Worm (Caenorhabditis elegans) whole organism, late embryonic: ENCODE results near the gene C17B7.3.
"Not testable (repeated sequence)": the region's sequence is repeated elsewhere in the genome, so short reads cannot be mapped to it uniquely, and the experiment has no call there.

Experiments used
- C08G9.2 ChIP-seq: sonication (generic microtip); optimal IDR thresholded peaks from 2 replicates; lab custom pipeline; 2016; ENCODE audit warnings: mild to moderate bottlenecking, missing genetic modification characterization, moderate library complexity, missing compliant biosample characterization
- C38D4.7 ChIP-seq: fragments of 200-800 bp; sonication (Bioruptor generic); optimal IDR thresholded peaks from 2 replicates; lab custom pipeline; 2018; ENCODE audit warnings: mild to moderate bottlenecking, missing genetic modification characterization, moderate library complexity, missing compliant biosample characterization
- F13H6.1 ChIP-seq: sonication (generic microtip); optimal IDR thresholded peaks from 2 replicates; lab custom pipeline; 2016; ENCODE audit warnings: missing genetic modification characterization, missing compliant biosample characterization
- T23F11.4 ChIP-seq: fragments of 200-800 bp; sonication (Bioruptor generic); optimal IDR thresholded peaks from 2 replicates; lab custom pipeline; 2018; ENCODE audit warnings: mild to moderate bottlenecking, missing genetic modification characterization, missing compliant biosample characterization
- ahr-1 ChIP-seq: sonication (generic microtip); optimal IDR thresholded peaks from 2 replicates; lab custom pipeline; 2016; ENCODE audit warnings: missing genetic modification characterization, missing compliant biosample characterization
- ama-1 ChIP-seq: fragments of 150-350 bp; optimal IDR thresholded peaks from 2 replicates; lab custom pipeline; 2014
- ceh-2 ChIP-seq: sonication (generic microtip); optimal IDR thresholded peaks from 2 replicates; lab custom pipeline; 2016; ENCODE audit warnings: missing genotype, missing genetic modification characterization, missing compliant biosample characterization
- ceh-24 ChIP-seq: sonication (generic microtip); optimal IDR thresholded peaks from 2 replicates; lab custom pipeline; 2016; ENCODE audit warnings: mild to moderate bottlenecking, missing genetic modification characterization, missing compliant biosample characterization
- ceh-30 ChIP-seq: fragments of 150-350 bp; optimal IDR thresholded peaks from 2 replicates; lab custom pipeline; 2014; ENCODE audit warnings: missing biosample characterization, missing genetic modification characterization
- ceh-45 ChIP-seq: fragments of 200-800 bp; sonication (Bioruptor generic); IDR thresholded peaks from 2 replicates; pipeline ENCODE4 v1.3.6; 2022; ENCODE audit warnings: missing genetic modification reagents, missing genetic modification characterization, missing compliant biosample characterization
- ceh-48 ChIP-seq: sonication (generic microtip); optimal IDR thresholded peaks from 2 replicates; lab custom pipeline; 2016; ENCODE audit warnings: missing genetic modification characterization, inconsistent platforms, missing compliant biosample characterization
- ceh-6 ChIP-seq: fragments of 200-800 bp; sonication (Bioruptor generic); optimal IDR thresholded peaks from 2 replicates; lab custom pipeline; 2018; ENCODE audit warnings: mild to moderate bottlenecking, missing genetic modification characterization, missing compliant biosample characterization
- ceh-9 ChIP-seq: sonication (generic microtip); optimal IDR thresholded peaks from 2 replicates; lab custom pipeline; 2016; ENCODE audit warnings: mild to moderate bottlenecking, missing genetic modification characterization, inconsistent platforms, missing compliant biosample characterization
- dmd-4 ChIP-seq: sonication (generic microtip); optimal IDR thresholded peaks from 2 replicates; lab custom pipeline; 2016; ENCODE audit warnings: borderline replicate concordance, missing genetic modification characterization, missing compliant biosample characterization
- dve-1 ChIP-seq: sonication (generic microtip); optimal IDR thresholded peaks from 2 replicates; lab custom pipeline; 2017; ENCODE audit warnings: antibody characterized with exemption, mild to moderate bottlenecking, missing genetic modification characterization, missing compliant biosample characterization
- ets-4 ChIP-seq: sonication (generic microtip); optimal IDR thresholded peaks from 2 replicates; lab custom pipeline; 2016; ENCODE audit warnings: missing genetic modification characterization, missing compliant biosample characterization
- eyg-1 ChIP-seq: sonication (generic microtip); optimal IDR thresholded peaks from 2 replicates; lab custom pipeline; 2016; ENCODE audit warnings: missing genotype, missing genetic modification characterization, missing compliant biosample characterization
- fax-1 ChIP-seq: sonication (generic microtip); optimal IDR thresholded peaks from 2 replicates; lab custom pipeline; 2016; ENCODE audit warnings: missing genotype, missing genetic modification characterization, missing compliant biosample characterization
- fkh-6 ChIP-seq: sonication (generic microtip); optimal IDR thresholded peaks from 2 replicates; lab custom pipeline; 2016; ENCODE audit warnings: missing genetic modification characterization, missing compliant biosample characterization
- gmeb-2 ChIP-seq: sonication (generic microtip); optimal IDR thresholded peaks from 2 replicates; lab custom pipeline; 2016; ENCODE audit warnings: missing genetic modification characterization, inconsistent platforms, missing compliant biosample characterization
- hlh-13 ChIP-seq: fragments of 200-800 bp; sonication (Bioruptor generic); optimal IDR thresholded peaks from 2 replicates; lab custom pipeline; 2018; ENCODE audit warnings: mild to moderate bottlenecking, missing genetic modification characterization, missing compliant biosample characterization
- hlh-30 ChIP-seq: sonication (generic microtip); optimal IDR thresholded peaks from 2 replicates; lab custom pipeline; 2017; ENCODE audit warnings: antibody characterized with exemption, missing genetic modification characterization, missing compliant biosample characterization; ENCODE audit not compliant: insufficient read depth
- hlh-6 ChIP-seq: sonication (generic microtip); optimal IDR thresholded peaks from 2 replicates; lab custom pipeline; 2016; ENCODE audit warnings: missing genotype, missing genetic modification characterization, missing compliant biosample characterization
- hlh-8 ChIP-seq: sonication (generic microtip); optimal IDR thresholded peaks from 2 replicates; lab custom pipeline; 2016; ENCODE audit warnings: missing genotype, missing genetic modification characterization, missing compliant biosample characterization
- lim-6 ChIP-seq: sonication (generic microtip); optimal IDR thresholded peaks from 2 replicates; lab custom pipeline; 2016; ENCODE audit warnings: missing genetic modification characterization, missing compliant biosample characterization
- lin-11 ChIP-seq: fragments of 200-800 bp; sonication (Bioruptor generic); optimal IDR thresholded peaks from 2 replicates; lab custom pipeline; 2018; ENCODE audit warnings: mild to moderate bottlenecking, missing genetic modification characterization, missing compliant biosample characterization
- mec-3 ChIP-seq: sonication (generic microtip); optimal IDR thresholded peaks from 2 replicates; lab custom pipeline; 2016; ENCODE audit warnings: borderline replicate concordance, missing genetic modification characterization, missing compliant biosample characterization
- nhr-11 ChIP-seq: fragments of 150-350 bp; optimal IDR thresholded peaks from 2 replicates; lab custom pipeline; 2014; ENCODE audit warnings: missing biosample characterization, missing genetic modification characterization
- pax-1 ChIP-seq: fragments of 150-350 bp; optimal IDR thresholded peaks from 2 replicates; lab custom pipeline; 2014; ENCODE audit warnings: missing biosample characterization, missing genetic modification characterization
- pqm-1 ChIP-seq: sonication (generic microtip); optimal IDR thresholded peaks from 2 replicates; lab custom pipeline; 2016; ENCODE audit warnings: missing genetic modification characterization, missing compliant biosample characterization
- pros-1 ChIP-seq: fragments of 150-350 bp; optimal IDR thresholded peaks from 2 replicates; lab custom pipeline; 2014; ENCODE audit warnings: missing biosample characterization, missing genetic modification reagents, missing genetic modification characterization
- syd-9 ChIP-seq: sonication (generic microtip); optimal IDR thresholded peaks from 2 replicates; lab custom pipeline; 2016; ENCODE audit warnings: mild to moderate bottlenecking, missing genetic modification characterization, moderate library complexity, missing compliant biosample characterization
- tbx-7 ChIP-seq: sonication (generic microtip); optimal IDR thresholded peaks from 2 replicates; lab custom pipeline; 2016; ENCODE audit warnings: missing genotype, missing genetic modification characterization, missing compliant biosample characterization
- unc-3 ChIP-seq, 2 experiments: fragments of 200-800 bp in 1 of 2; sonication (Bioruptor generic) in 1 of 2; sonication (generic microtip) in 1 of 2; conservative IDR thresholded peaks in 1 of 2; optimal IDR thresholded peaks in 1 of 2; 2 replicates each; pipeline versions ENCODE4 v1.3.6 to Lab custom; 2016 to 2022; ENCODE audit warnings: missing compliant biosample characterization in 2 of 2, missing genetic modification characterization in 2 of 2, missing genetic modification reagents in 1 of 2
- unc-42 ChIP-seq: sonication (generic microtip); optimal IDR thresholded peaks from 2 replicates; lab custom pipeline; 2016; ENCODE audit warnings: missing genotype, missing genetic modification characterization, missing compliant biosample characterization
- unc-86 ChIP-seq: sonication (generic microtip); optimal IDR thresholded peaks from 2 replicates; lab custom pipeline; 2016; ENCODE audit warnings: missing genetic modification characterization, missing compliant biosample characterization
- zip-5 ChIP-seq: sonication (generic microtip); optimal IDR thresholded peaks from 2 replicates; lab custom pipeline; 2016; ENCODE audit warnings: missing genetic modification characterization, missing compliant biosample characterization
- ztf-16 ChIP-seq: sonication (generic microtip); optimal IDR thresholded peaks from 2 replicates; lab custom pipeline; 2017; ENCODE audit warnings: missing genetic modification characterization, missing compliant biosample characterization

C17B7.3 gene

ce11 chrV:3367773-3368172 is 25.2 kb downstream of the C17B7.3 start, which contains the start of gene C04E12.2:
Gene C04E12.2 (plus strand): TSS chrV:3368073.
- not testable (repeated sequence) for TF ChIP-seq ama-1 (lab: Kevin White, UChicago); ceh-24 (tag; lab: Kevin White, UChicago); tbx-7 (tag; lab: Kevin White, UChicago)
- TF ChIP-seq, all 69 proteins: peak for 0; not testable (repeated sequence) for 69

ce11 chrV:3372673-3373072 is 30.1 kb downstream of the C17B7.3 start, which contains the start of gene srx-121:
Gene srx-121 (minus strand): TSS chrV:3372773.
- TF ChIP-seq F13H6.1: no peak
- TF ChIP-seq hlh-30 (tag; lab: Kevin White, UChicago): no peak
- no peak for TF ChIP-seq ceh-48 (tag; lab: Kevin White, UChicago)
- no peak for TF ChIP-seq hlh-8
- TF ChIP-seq dmd-4 (tag; lab: Kevin White, UChicago): no peak
- TF ChIP-seq ceh-45 (GFP tag; lab: Robert Waterston, UW): no peak
- no peak for TF ChIP-seq zip-5 (tag; lab: Kevin White, UChicago)
- TF ChIP-seq lim-6: no peak
- no peak for TF ChIP-seq pqm-1
- TF ChIP-seq fax-1 (tag; lab: Kevin White, UChicago): no peak
- TF ChIP-seq unc-42: no peak
- no peak for TF ChIP-seq gmeb-2
- no peak for TF ChIP-seq lin-11 (tag; lab: Kevin White, UChicago)
- no peak for TF ChIP-seq ceh-2 (tag; lab: Kevin White, UChicago)
- no peak for TF ChIP-seq pros-1 (tag; lab: Kevin White, UChicago)
- TF ChIP-seq mec-3 (tag; lab: Kevin White, UChicago): no peak
- no peak for TF ChIP-seq unc-3 (GFP tag; conservative IDR thresholded peaks at IDR 0.05; lab: Robert Waterston, UW)
- TF ChIP-seq unc-3 (tag; optimal IDR thresholded peaks at IDR 0.05; lab: Kevin White, UChicago): no peak
- no peak for TF ChIP-seq nhr-11 (tag; lab: Kevin White, UChicago)
- no peak for TF ChIP-seq C08G9.2 (tag; lab: Kevin White, UChicago)
- TF ChIP-seq, all 69 proteins: peak for 0

- TF ChIP-seq ceh-2 (tag; lab: Kevin White, UChicago) (no peak), C08G9.2 (tag; lab: Kevin White, UChicago) (no peak), ceh-45 (GFP tag; lab: Robert Waterston, UW) (no peak), syd-9 (tag; lab: Kevin White, UChicago) (no peak), ceh-9 (tag; lab: Kevin White, UChicago) (no peak), eyg-1 (tag; lab: Kevin White, UChicago) (no peak), ama-1 (lab: Kevin White, UChicago) (no peak), ztf-16 (no peak), ceh-48 (tag; lab: Kevin White, UChicago) (no peak), ceh-6 (no peak), zip-5 (tag; lab: Kevin White, UChicago) (no peak), dve-1 (tag; lab: Kevin White, UChicago) (no peak)
Observed at ce11 chrV:3376973-3377372, 34.4 kb downstream of the C17B7.3 start, which contains the start of gene srbc-2. Gene srbc-2 (minus strand): TSS chrV:3377073.

- TF ChIP-seq ceh-9 (tag; lab: Kevin White, UChicago) (no peak), lim-6 (no peak), hlh-13 (GFP tag; lab: Kevin White, UChicago) (no peak), unc-86 (tag; lab: Kevin White, UChicago) (no peak), pax-1 (tag; lab: Kevin White, UChicago) (no peak)
Observed at ce11 chrV:3388299-3388698, 45.7 kb downstream of the C17B7.3 start.

ce11 chrV:3391005-3391404 is 48.4 kb downstream of the C17B7.3 start:
- TF ChIP-seq eyg-1 (tag; lab: Kevin White, UChicago): no peak
- TF ChIP-seq zip-5 (tag; lab: Kevin White, UChicago): no peak
- TF ChIP-seq hlh-6 (tag; lab: Kevin White, UChicago): no peak
- TF ChIP-seq ets-4 (tag; lab: Kevin White, UChicago): no peak
- TF ChIP-seq C38D4.7 (GFP tag; lab: Kevin White, UChicago): no peak
- no peak for TF ChIP-seq ahr-1
- no peak for TF ChIP-seq T23F11.4 (GFP tag; lab: Kevin White, UChicago)
- TF ChIP-seq hlh-8: no peak
- no peak for TF ChIP-seq ceh-30 (tag; lab: Kevin White, UChicago)
- no peak for TF ChIP-seq fkh-6
